Fruit fly (Drosophila melanogaster): ENCODE measurements around the gene Remo.

The Remo gene

DNA sequence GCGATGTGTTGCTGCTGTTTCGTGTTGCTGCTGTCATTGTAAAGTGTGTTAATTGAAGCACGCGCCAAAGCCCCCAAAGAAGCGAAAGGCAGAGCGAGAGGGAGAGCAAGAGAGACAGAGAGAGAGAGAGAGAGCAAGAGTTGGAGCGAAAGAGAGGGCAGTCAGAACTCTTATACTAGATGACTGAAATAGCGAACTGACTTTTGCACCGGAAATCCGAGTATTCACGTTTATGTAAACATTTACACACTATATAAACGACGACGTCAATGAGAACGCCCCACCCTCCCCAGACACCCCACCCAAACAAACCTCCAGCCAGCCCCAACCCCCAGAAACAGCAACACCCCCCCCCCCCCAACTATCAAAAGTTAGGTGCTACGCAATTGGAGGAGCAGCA, 34.6 kb downstream of the Remo start (continued):
- TF ChIP-seq CG14014 (GFP tag; IDR thresholded peaks at IDR 0.05) (0 out of 2 replicates have a peak, but pooled peaks have one; percentile 5), CG3281 (GFP tag; optimal IDR thresholded peaks at IDR 0.05) (peak; percentile 35), CG10321 (GFP tag; IDR thresholded peaks at IDR 0.05) (peak; percentile 48; the same call in 1 of the 2 replicates), CG11456 (GFP tag; IDR thresholded peaks at IDR 0.05) (no peak), nerfin-1 (tag; optimal IDR thresholded peaks at IDR 0.05) (no peak), CG6854 (GFP tag; optimal IDR thresholded peaks at IDR 0.05) (peak; percentile 3), sd (tag; optimal IDR thresholded peaks at IDR 0.05) (peak; percentile 17), CG11723 (GFP tag; optimal IDR thresholded peaks at IDR 0.05) (no peak), chinmo (GFP tag; IDR thresholded peaks at IDR 0.05; ENCODE audit: partially characterized antibody) (0 out of 4 replicates have a peak, but pooled peaks have one; percentile 64), Dbx (GFP tag; IDR thresholded peaks at IDR 0.05) (peak; percentile 33; the same call in 1 of the 3 replicates), pan (optimal IDR thresholded peaks at IDR 0.05) (no peak), pan (GFP tag; optimal IDR thresholded peaks at IDR 0.05 in 1 of 2, IDR thresholded peaks at IDR 0.05 in 1 of 2) (no peak), zen2 (GFP tag; IDR thresholded peaks at IDR 0.05; ENCODE audit: partially characterized antibody) (no peak), jing (GFP tag; optimal IDR thresholded peaks at IDR 0.05) (no peak), Fer1 (GFP tag; optimal IDR thresholded peaks at IDR 0.05) (peak; percentile 55), CG12219 (GFP tag; optimal IDR thresholded peaks at IDR 0.05) (no peak), Med (GFP tag) (peak; percentile 75), PHDP (tag; optimal IDR thresholded peaks at IDR 0.05) (peak; percentile 0), CG34376 (GFP tag; optimal IDR thresholded peaks at IDR 0.05) (peak; percentile 44), schlank (tag; optimal IDR thresholded peaks at IDR 0.05) (peak; percentile 59), so (GFP tag; IDR thresholded peaks at IDR 0.05) (no peak), CG9932 (GFP tag; IDR thresholded peaks at IDR 0.05) (0 out of 2 replicates have a peak, but pooled peaks have one; percentile 24), CG1832 (GFP tag; optimal IDR thresholded peaks at IDR 0.05) (peak; percentile 69), YL-1 (GFP tag; optimal IDR thresholded peaks at IDR 0.05) (no peak), nom (GFP tag; optimal IDR thresholded peaks at IDR 0.05) (peak; percentile 19), CG13287 (GFP tag; IDR thresholded peaks at IDR 0.05; ENCODE audit: partially characterized antibody) (0 out of 2 replicates have a peak, but pooled peaks have one; percentile 12), otp (GFP tag; IDR thresholded peaks at IDR 0.05) (no peak), Jarid2 (GFP tag; optimal IDR thresholded peaks at IDR 0.05) (no peak), cas (GFP tag; IDR thresholded peaks at IDR 0.05) (no peak), inv (GFP tag; IDR thresholded peaks at IDR 0.05; ENCODE audit: partially characterized antibody) (no peak), Atf6 (GFP tag; IDR thresholded peaks at IDR 0.05) (0 out of 2 replicates have a peak, but pooled peaks have one; percentile 10), HHEX (GFP tag; optimal IDR thresholded peaks at IDR 0.05) (peak; percentile 26), CG4328 (GFP tag; optimal IDR thresholded peaks at IDR 0.05) (peak; percentile 2), amos (GFP tag; IDR thresholded peaks at IDR 0.05; ENCODE audit: partially characterized antibody) (no peak), CG9876 (GFP tag; optimal IDR thresholded peaks at IDR 0.05) (no peak), CG15514 (GFP tag; optimal IDR thresholded peaks at IDR 0.05) (peak; percentile 33), Tbp (GFP tag; optimal IDR thresholded peaks at IDR 0.05) (no peak), CG17568 (GFP tag; optimal IDR thresholded peaks at IDR 0.05) (peak; percentile 24), BtbVII (GFP tag; optimal IDR thresholded peaks at IDR 0.05) (peak; percentile 58)

DNA sequence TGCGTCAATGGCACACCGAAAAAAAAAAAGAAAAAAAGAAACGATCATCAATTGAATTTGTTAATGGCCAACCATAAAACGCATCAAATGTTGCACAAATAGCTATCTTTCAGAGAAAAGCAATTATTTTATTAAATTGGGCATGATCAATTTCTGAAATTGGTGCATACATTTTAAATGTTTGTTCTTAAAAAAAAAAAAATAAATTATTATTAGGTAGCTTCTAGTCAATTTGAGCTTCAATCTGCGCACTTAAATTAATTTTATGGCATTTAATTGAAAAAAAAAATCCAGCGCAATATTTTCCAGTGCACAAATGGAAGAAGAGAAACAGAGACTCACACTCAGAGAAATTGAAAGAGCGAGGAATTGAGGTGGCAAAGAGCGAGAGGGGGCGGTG, 35.3 kb downstream of the Remo start:
- TF ChIP-seq amos (GFP tag; IDR thresholded peaks at IDR 0.05; ENCODE audit: partially characterized antibody): no peak
- TF ChIP-seq corto (GFP tag; optimal IDR thresholded peaks at IDR 0.05): peak; percentile 45
- TF ChIP-seq H15 (GFP tag; IDR thresholded peaks at IDR 0.05): no peak
- TF ChIP-seq Elba2 (GFP tag; optimal IDR thresholded peaks at IDR 0.05): no peak
- peak; percentile 34 for TF ChIP-seq ATbp (GFP tag; optimal IDR thresholded peaks at IDR 0.05)
- no peak for TF ChIP-seq sima (GFP tag; optimal IDR thresholded peaks at IDR 0.05)
- TF ChIP-seq CG10959 (GFP tag; IDR thresholded peaks at IDR 0.05): no peak
- TF ChIP-seq gsb-n (tag; optimal IDR thresholded peaks at IDR 0.05): no peak
- no peak for TF ChIP-seq CG2889 (GFP tag; IDR thresholded peaks at IDR 0.05)
- peak; percentile 19 for TF ChIP-seq CG30431 (GFP tag; optimal IDR thresholded peaks at IDR 0.05)
- TF ChIP-seq CG3163 (GFP tag; optimal IDR thresholded peaks at IDR 0.05): peak; percentile 43
- TF ChIP-seq pan (optimal IDR thresholded peaks at IDR 0.05): no peak
- peak in 1 of 2 experiments; percentile 65 for TF ChIP-seq pan (GFP tag; optimal IDR thresholded peaks at IDR 0.05 in 1 of 2, IDR thresholded peaks at IDR 0.05 in 1 of 2)
- TF ChIP-seq CG16863 (GFP tag; optimal IDR thresholded peaks at IDR 0.05): peak; percentile 63
- no peak for TF ChIP-seq Lim3 (GFP tag; IDR thresholded peaks at IDR 0.05)
- no peak for TF ChIP-seq Dref (GFP tag; IDR thresholded peaks at IDR 0.05)
